Worm (Caenorhabditis elegans) whole organism, L3 larva: ENCODE measurements around the gene F17C11.12.

Experiments
- aly-2 ChIP-seq: fragments of 150-350 bp; optimal IDR thresholded peaks from 2 replicates; lab custom pipeline; 2014; ENCODE audit warnings: missing biosample characterization, missing genetic modification characterization
- ama-1 ChIP-seq: fragments of 150-350 bp; optimal IDR thresholded peaks from 2 replicates; lab custom pipeline; 2018
- ceh-28 ChIP-seq: fragments of 150-350 bp; optimal IDR thresholded peaks from 2 replicates; lab custom pipeline; 2014; ENCODE audit warnings: missing biosample characterization, missing genetic modification reagents, missing genetic modification characterization
- ceh-82 ChIP-seq: fragments of 150-350 bp; optimal IDR thresholded peaks from 2 replicates; lab custom pipeline; 2014; ENCODE audit warnings: missing biosample characterization, missing genetic modification characterization
- daf-12 ChIP-seq: fragments of 150-350 bp; optimal IDR thresholded peaks from 2 replicates; lab custom pipeline; 2014; ENCODE audit warnings: missing biosample characterization, missing genetic modification reagents, missing genetic modification characterization
- egl-5 ChIP-seq: fragments of 150-350 bp; optimal IDR thresholded peaks from 2 replicates; lab custom pipeline; 2017; ENCODE audit warnings: missing biosample characterization, missing genetic modification reagents, missing genetic modification characterization, inconsistent platforms
- elt-1 ChIP-seq: fragments of 150-350 bp; optimal IDR thresholded peaks from 2 replicates; lab custom pipeline; 2014; ENCODE audit warnings: missing biosample characterization, missing genetic modification characterization
- elt-2 ChIP-seq: sonication (generic microtip); optimal IDR thresholded peaks from 2 replicates; lab custom pipeline; 2016; ENCODE audit warnings: missing genetic modification reagents, mild to moderate bottlenecking, missing genetic modification characterization, missing compliant biosample characterization
- elt-3 ChIP-seq, 3 experiments: fragments of 150-350 bp in 1 of 3; sonication (generic microtip) in 2 of 3; optimal IDR thresholded peaks; 2 replicates in 2 of 3; 4 replicates in 1 of 3; lab custom pipeline; 2014 to 2017; ENCODE audit warnings: missing biosample characterization in 3 of 3, missing genetic modification characterization in 3 of 3
- eor-1 ChIP-seq, 2 experiments: fragments of 150-350 bp; optimal IDR thresholded peaks; 2 replicates each; lab custom pipeline; 2014 to 2018; ENCODE audit warnings: missing biosample characterization in 2 of 2, missing genetic modification characterization in 2 of 2
- fkh-10 ChIP-seq: sonication (generic microtip); optimal IDR thresholded peaks from 2 replicates; lab custom pipeline; 2017; ENCODE audit warnings: missing biosample characterization, missing genetic modification reagents, missing genetic modification characterization
- fkh-2 ChIP-seq: fragments of 150-350 bp; optimal IDR thresholded peaks from 2 replicates; lab custom pipeline; 2014; ENCODE audit warnings: missing biosample characterization, missing genetic modification reagents, missing genetic modification characterization
- fos-1 ChIP-seq: fragments of 150-350 bp; optimal IDR thresholded peaks from 2 replicates; lab custom pipeline; 2014; ENCODE audit warnings: missing biosample characterization, missing genetic modification characterization
- hmg-11 ChIP-seq: sonication (generic microtip); optimal IDR thresholded peaks from 2 replicates; lab custom pipeline; 2016; ENCODE audit warnings: missing genetic modification characterization, missing compliant biosample characterization
- jun-1 ChIP-seq: fragments of 150-350 bp; optimal IDR thresholded peaks from 2 replicates; lab custom pipeline; 2014; ENCODE audit warnings: missing biosample characterization, missing genetic modification reagents, missing genetic modification characterization
- lin-39 ChIP-seq: fragments of 150-350 bp; optimal IDR thresholded peaks from 2 replicates; lab custom pipeline; 2018; ENCODE audit warnings: missing biosample characterization, missing genetic modification reagents, missing genetic modification characterization
- lsy-12 ChIP-seq: sonication (generic microtip); optimal IDR thresholded peaks from 2 replicates; lab custom pipeline; 2016; ENCODE audit warnings: mild to moderate bottlenecking, missing genetic modification characterization, missing compliant biosample characterization
- mml-1 ChIP-seq: fragments of 150-350 bp; sonication (generic microtip); optimal IDR thresholded peaks from 3 replicates; lab custom pipeline; 2014; ENCODE audit warnings: missing biosample characterization, missing genetic modification characterization
- nfya-1 ChIP-seq: sonication (generic microtip); optimal IDR thresholded peaks from 2 replicates; lab custom pipeline; 2017; ENCODE audit warnings: missing genetic modification characterization, mild to moderate bottlenecking, missing compliant biosample characterization, antibody characterized with exemption, moderate library complexity; ENCODE audit not compliant: insufficient read depth
- nhr-11 ChIP-seq: fragments of 150-350 bp; optimal IDR thresholded peaks from 2 replicates; lab custom pipeline; 2014; ENCODE audit warnings: missing biosample characterization, missing genetic modification characterization
- nhr-12 ChIP-seq: fragments of 150-350 bp; optimal IDR thresholded peaks from 2 replicates; lab custom pipeline; 2014; ENCODE audit warnings: missing biosample characterization, missing genetic modification characterization
- nhr-23 ChIP-seq: fragments of 150-350 bp; optimal IDR thresholded peaks from 2 replicates; lab custom pipeline; 2014; ENCODE audit warnings: missing biosample characterization, missing genetic modification reagents, missing genetic modification characterization
- nhr-237 ChIP-seq: fragments of 150-350 bp; optimal IDR thresholded peaks from 2 replicates; lab custom pipeline; 2014; ENCODE audit warnings: missing biosample characterization, missing genetic modification characterization
- nhr-25 ChIP-seq: sonication (generic microtip); optimal IDR thresholded peaks from 2 replicates; lab custom pipeline; 2017; ENCODE audit warnings: missing biosample characterization, missing genetic modification characterization
- nhr-28 ChIP-seq: fragments of 150-350 bp; optimal IDR thresholded peaks from 2 replicates; lab custom pipeline; 2014; ENCODE audit warnings: missing biosample characterization, missing genetic modification characterization
- nhr-43 ChIP-seq: sonication (generic microtip); optimal IDR thresholded peaks from 2 replicates; lab custom pipeline; 2016; ENCODE audit warnings: mild to moderate bottlenecking, missing genetic modification characterization, missing compliant biosample characterization; ENCODE audit not compliant: poor library complexity, severe bottlenecking
- nhr-67 ChIP-seq: fragments of 150-350 bp; optimal IDR thresholded peaks from 2 replicates; lab custom pipeline; 2014; ENCODE audit warnings: missing biosample characterization, missing genetic modification characterization
- nhr-76 ChIP-seq: fragments of 150-350 bp; sonication (generic microtip); optimal IDR thresholded peaks from 5 replicates; lab custom pipeline; 2014; ENCODE audit warnings: missing biosample characterization, missing genetic modification characterization
- pha-4 ChIP-seq: fragments of 150-350 bp; optimal IDR thresholded peaks from 2 replicates; lab custom pipeline; 2014; ENCODE audit warnings: missing biosample characterization, missing genetic modification reagents, missing genetic modification characterization
- pqm-1 ChIP-seq: fragments of 150-350 bp; optimal IDR thresholded peaks from 2 replicates; lab custom pipeline; 2017; ENCODE audit warnings: missing biosample characterization, missing genetic modification characterization, inconsistent platforms
- skn-1 ChIP-seq: fragments of 150-350 bp; optimal IDR thresholded peaks from 2 replicates; lab custom pipeline; 2014; ENCODE audit warnings: missing biosample characterization, missing genetic modification characterization
- snpc-4 ChIP-seq: fragments of 150-350 bp; optimal IDR thresholded peaks from 2 replicates; lab custom pipeline; 2014; ENCODE audit warnings: missing biosample characterization, missing genetic modification characterization
- tbx-2 ChIP-seq: sonication (generic microtip); optimal IDR thresholded peaks from 2 replicates; lab custom pipeline; 2016; ENCODE audit warnings: mild to moderate bottlenecking, missing genetic modification characterization, missing compliant biosample characterization
- unc-39 ChIP-seq: sonication (generic microtip); optimal IDR thresholded peaks from 4 replicates; lab custom pipeline; 2017; ENCODE audit warnings: missing biosample characterization, missing genetic modification characterization
- unc-62 ChIP-seq: fragments of 150-350 bp; sonication (generic microtip); optimal IDR thresholded peaks from 4 replicates; lab custom pipeline; 2014; ENCODE audit warnings: missing biosample characterization, missing genetic modification reagents, missing genetic modification characterization
- ztf-4 ChIP-seq: fragments of 150-350 bp; optimal IDR thresholded peaks from 2 replicates; lab custom pipeline; 2014; ENCODE audit warnings: missing biosample characterization, missing genetic modification characterization

The F17C11.12 gene

DNA sequence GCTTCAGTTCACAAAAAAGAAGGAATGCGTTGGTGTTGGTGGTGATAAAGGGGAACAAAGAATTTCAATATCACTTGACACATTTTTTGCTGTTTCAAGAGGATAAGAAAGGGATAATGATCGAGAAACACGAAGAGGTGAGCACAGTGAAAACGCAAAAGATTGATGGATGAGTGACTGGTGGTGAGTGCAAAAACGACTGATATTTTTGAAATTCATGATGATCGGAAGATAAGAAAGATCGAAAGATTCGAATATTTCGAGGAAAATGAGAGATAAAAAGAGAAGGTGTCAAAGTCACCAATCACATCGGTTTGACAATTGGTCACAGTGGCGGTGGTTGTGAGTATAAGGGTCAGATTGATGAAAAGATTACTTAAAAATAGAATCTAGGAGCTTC is 20.8 kb downstream of the F17C11.12 start:
- TF ChIP-seq unc-62 (GFP tag; lab: Kevin White, UChicago) (peak; percentile 82), elt-2 (tag; lab: Kevin White, UChicago) (no peak), nhr-43 (tag; lab: Kevin White, UChicago) (no peak), eor-1 (tag; optimal IDR thresholded peaks at IDR 0.05; lab: Kevin White, UChicago) (no peak), pha-4 (tag; lab: Kevin White, UChicago) (no peak), nhr-25 (tag; lab: Kevin White, UChicago) (no peak), elt-1 (tag; lab: Kevin White, UChicago) (peak; percentile 76), ceh-28 (tag; lab: Kevin White, UChicago) (no peak), nfya-1 (tag; lab: Kevin White, UChicago) (peak; percentile 15)

DNA sequence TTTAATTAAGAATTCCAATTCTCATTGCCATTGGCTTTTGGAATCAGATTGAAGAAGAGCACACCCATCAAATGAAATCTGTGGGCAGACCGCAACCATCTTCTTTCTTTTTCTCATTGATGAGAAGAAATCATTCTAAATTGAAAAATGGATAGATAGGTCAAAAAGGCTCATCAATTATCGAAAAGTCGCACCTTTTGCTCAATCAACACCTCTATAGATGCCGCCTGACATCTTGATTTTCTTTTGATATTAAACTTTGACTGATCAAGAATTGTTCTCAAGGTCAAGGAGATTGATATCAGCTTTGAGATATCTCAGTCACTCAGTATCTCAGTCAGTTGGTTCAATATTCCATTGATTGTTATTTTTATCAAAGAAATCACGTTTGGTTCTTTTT is 26.8 kb downstream of the F17C11.12 start:
- TF ChIP-seq elt-3 (tag; optimal IDR thresholded peaks at IDR 0.05; lab: Kevin White, UChicago) (no peak), nhr-76 (tag; lab: Kevin White, UChicago) (no peak), nhr-23 (tag; lab: Kevin White, UChicago) (no peak), jun-1 (tag; lab: Kevin White, UChicago) (no peak), snpc-4 (no peak), ceh-82 (tag; lab: Kevin White, UChicago) (no peak), pha-4 (tag; lab: Kevin White, UChicago) (no peak), ceh-28 (tag; lab: Kevin White, UChicago) (no peak)

DNA sequence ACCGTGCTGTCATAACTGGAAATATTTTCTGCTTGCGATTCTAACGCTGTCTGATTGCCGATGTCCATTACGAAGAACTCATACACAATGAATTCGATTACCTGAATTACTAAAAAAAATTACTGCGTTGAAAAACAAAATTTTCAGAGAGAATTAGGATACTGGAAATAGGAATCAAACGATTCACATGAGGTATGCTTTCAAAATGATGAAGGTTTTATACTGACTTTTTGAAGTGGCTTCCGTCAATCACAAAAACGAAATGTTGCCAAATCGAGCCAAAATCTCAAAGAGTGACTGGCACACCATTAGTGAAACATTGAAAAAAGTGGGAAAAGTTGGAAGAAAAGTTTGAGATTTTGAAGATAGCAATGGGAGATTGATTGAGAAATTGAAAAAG is 27.6 kb downstream of the F17C11.12 start, which contains the start of gene zzz-1:
zzz-1 (minus strand) TSS at position 101 of the 400 bp plus-strand sequence.
- TF ChIP-seq tbx-2 (tag; lab: Kevin White, UChicago) (no peak), eor-1 (tag; optimal IDR thresholded peaks at IDR 0.05; lab: Kevin White, UChicago) (no peak), elt-1 (tag; lab: Kevin White, UChicago) (peak; percentile 86), nhr-23 (tag; lab: Kevin White, UChicago) (no peak), aly-2 (no peak)

DNA sequence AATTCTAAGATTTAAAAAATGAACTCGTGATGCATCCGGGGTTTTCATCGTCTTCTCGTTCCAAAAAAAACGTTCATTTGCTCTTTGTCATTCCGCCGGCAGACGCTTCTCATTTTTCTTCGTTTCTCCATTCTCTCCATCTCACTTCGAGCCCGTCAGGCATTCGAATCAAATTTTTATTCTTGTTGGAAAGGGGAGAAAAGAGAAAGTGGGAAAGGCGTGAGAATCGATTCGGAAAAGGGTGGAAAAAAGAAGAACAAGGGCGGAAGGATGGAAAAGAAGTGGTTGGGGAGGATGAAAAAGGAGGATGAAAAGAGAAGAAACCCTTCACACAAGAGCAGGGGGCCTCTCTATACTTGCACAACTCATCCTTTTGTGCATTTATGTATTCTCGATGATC is 31.9 kb downstream of the F17C11.12 start:
- TF ChIP-seq hmg-11 (tag; lab: Kevin White, UChicago) (peak; percentile 48), nhr-28 (tag; lab: Kevin White, UChicago) (no peak), fos-1 (tag; lab: Kevin White, UChicago) (no peak), fkh-10 (GFP tag; lab: Kevin White, UChicago) (peak; percentile 52), nfya-1 (tag; lab: Kevin White, UChicago) (peak; percentile 39), lin-39 (peak; percentile 52)

DNA sequence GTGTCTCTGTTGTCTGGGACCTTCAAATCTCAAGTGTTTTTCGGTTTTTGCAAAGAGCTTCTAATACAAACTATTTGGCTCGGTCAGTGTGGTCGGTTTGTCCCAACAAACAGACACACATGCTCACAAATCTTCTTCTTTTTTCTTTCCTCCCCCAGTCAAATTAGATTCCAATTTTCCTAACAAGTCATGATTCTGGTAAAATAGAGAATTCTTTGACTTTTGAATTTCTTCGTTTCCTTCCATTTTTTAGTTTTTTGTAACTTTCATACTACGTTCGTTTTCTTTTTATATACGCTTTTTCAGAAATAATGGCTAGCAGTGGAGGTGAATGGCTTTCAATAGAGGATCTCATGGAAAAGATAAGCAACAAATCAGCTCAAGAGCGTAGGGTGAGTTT is 33.0 kb downstream of the F17C11.12 start, which contains the start of gene F32D8.15:
F32D8.15 (plus strand) TSS at position 301 of the 400 bp plus-strand sequence.
- TF ChIP-seq nhr-237 (tag; lab: Kevin White, UChicago) (no peak), nhr-43 (tag; lab: Kevin White, UChicago) (no peak), nhr-76 (tag; lab: Kevin White, UChicago) (no peak), lin-39 (no peak), pqm-1 (tag; lab: Kevin White, UChicago) (no peak), lsy-12 (tag; lab: Kevin White, UChicago) (no peak), nhr-12 (tag; lab: Kevin White, UChicago) (no peak), mml-1 (tag; lab: Kevin White, UChicago) (no peak), aly-2 (no peak), fkh-2 (no peak), nhr-67 (tag; lab: Kevin White, UChicago) (no peak), egl-5 (tag; lab: Kevin White, UChicago) (no peak), fos-1 (tag; lab: Kevin White, UChicago) (no peak), ceh-82 (tag; lab: Kevin White, UChicago) (no peak), jun-1 (tag; lab: Kevin White, UChicago) (no peak), skn-1 (no peak)

DNA sequence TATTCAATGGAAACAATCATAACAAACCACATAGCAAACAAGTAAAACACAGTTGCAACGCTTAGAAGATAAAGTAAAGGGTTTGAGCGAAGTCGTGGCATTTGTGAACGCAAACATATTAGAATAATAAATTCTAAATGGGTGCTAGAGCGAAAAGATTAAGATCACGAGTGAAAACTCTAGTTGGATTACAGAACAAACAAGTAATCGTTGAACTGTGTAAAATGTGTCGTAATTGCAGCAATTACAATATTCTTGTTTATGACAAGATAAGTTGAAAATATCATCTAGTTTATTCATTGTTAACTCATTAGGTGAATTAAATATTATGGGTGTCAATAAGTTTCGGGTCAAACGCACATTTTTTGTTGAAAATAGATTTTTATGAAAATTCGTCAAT is 34.0 kb downstream of the F17C11.12 start, which contains the start of gene F32D8.8:
F32D8.8 (minus strand) TSS at position 101 of the 400 bp plus-strand sequence.
- TF ChIP-seq skn-1, result no peak
- TF ChIP-seq daf-12 (tag; lab: Kevin White, UChicago), result no peak
- TF ChIP-seq hmg-11 (tag; lab: Kevin White, UChicago), result no peak
- no peak for TF ChIP-seq jun-1 (tag; lab: Kevin White, UChicago)
- no peak for TF ChIP-seq nhr-23 (tag; lab: Kevin White, UChicago)
- no peak for TF ChIP-seq pqm-1 (tag; lab: Kevin White, UChicago)
- no peak for TF ChIP-seq egl-5 (tag; lab: Kevin White, UChicago)
- no peak for TF ChIP-seq nhr-11 (tag; lab: Kevin White, UChicago)
- TF ChIP-seq ama-1 (lab: Kevin White, UChicago), result no peak
- TF ChIP-seq snpc-4, result no peak
- TF ChIP-seq elt-2 (tag; lab: Kevin White, UChicago), result no peak
- TF ChIP-seq nhr-43 (tag; lab: Kevin White, UChicago), result no peak
- no peak for TF ChIP-seq nhr-237 (tag; lab: Kevin White, UChicago)
- no peak for TF ChIP-seq unc-39 (tag; lab: Kevin White, UChicago)
- TF ChIP-seq ztf-4 (tag; lab: Kevin White, UChicago), result no peak
- TF ChIP-seq nfya-1 (tag; lab: Kevin White, UChicago), result no peak
